Fruit fly (Drosophila melanogaster) whole organism, wandering third instar larva: ENCODE measurements around the gene tweek.

Experiments
- Dfd ChIP-seq: fragments of >200 bp; optimal IDR thresholded peaks from 2 replicates; lab custom pipeline; 2017; ENCODE audit warnings: missing biosample characterization, missing genetic modification characterization
- N ChIP-seq: fragments of >200 bp; optimal IDR thresholded peaks from 2 replicates; lab custom pipeline; 2018; ENCODE audit warnings: missing biosample characterization, missing external identifiers, missing genetic modification characterization
- h ChIP-seq: fragments of 200-800 bp; sonication (Bioruptor generic); optimal IDR thresholded peaks from 3 replicates; lab custom pipeline; 2016; ENCODE audit warnings: missing biosample characterization, mild to moderate bottlenecking, missing genetic modification characterization
- lola ChIP-seq: fragments of >200 bp; optimal IDR thresholded peaks from 2 replicates; lab custom pipeline; 2017; ENCODE audit warnings: missing biosample characterization, missing genetic modification characterization
- pan ChIP-seq: fragments of >200 bp; optimal IDR thresholded peaks from 2 replicates; lab custom pipeline; 2017
- psq ChIP-seq: fragments of 200-800 bp; sonication (Bioruptor generic); optimal IDR thresholded peaks from 3 replicates; lab custom pipeline; 2017; ENCODE audit warnings: missing biosample characterization, mild to moderate bottlenecking, missing genetic modification characterization, moderate library complexity
- rgr ChIP-seq: fragments of 200-800 bp; sonication (Bioruptor generic); optimal IDR thresholded peaks from 3 replicates; lab custom pipeline; 2016; ENCODE audit warnings: missing biosample characterization, mild to moderate bottlenecking, missing genetic modification characterization
- tai ChIP-seq: sonication (Bioruptor generic); optimal IDR thresholded peaks from 2 replicates; lab custom pipeline; 2016; ENCODE audit warnings: missing biosample characterization, missing genetic modification characterization
- usp ChIP-seq: fragments of >200 bp; optimal IDR thresholded peaks from 2 replicates; lab custom pipeline; 2017; ENCODE audit warnings: missing biosample characterization, missing genetic modification characterization

DNA sequence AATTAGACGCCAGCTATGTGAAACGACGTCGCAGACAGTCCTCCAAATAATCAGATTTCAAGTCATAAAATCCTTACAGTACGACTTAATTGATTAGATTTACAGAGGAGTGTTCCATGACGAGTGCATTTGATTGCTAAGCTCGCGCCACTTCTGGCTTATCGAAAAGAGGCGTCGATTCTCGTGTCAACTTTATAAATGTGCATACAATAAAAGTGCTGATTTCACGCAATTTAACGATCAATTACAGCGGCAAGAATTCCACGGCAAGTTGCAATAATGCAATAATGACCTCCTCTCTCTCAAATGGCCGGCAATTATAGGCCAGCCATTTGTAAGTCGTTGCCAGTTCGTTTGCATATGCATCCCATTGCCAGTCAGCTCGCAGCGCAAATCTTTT, 5.9 kb upstream of the tweek start:
- no peak for TF ChIP-seq h
- TF ChIP-seq lola: no peak
- no peak for TF ChIP-seq pan
- no peak for TF ChIP-seq psq (GFP tag; lab: Kevin White, UChicago)
- no peak for TF ChIP-seq usp (GFP tag; lab: Kevin White, UChicago)
- TF ChIP-seq tai (GFP tag; lab: Kevin White, UChicago): no peak
- TF ChIP-seq N: no peak
- no peak for TF ChIP-seq Dfd
- TF ChIP-seq rgr (GFP tag; lab: Kevin White, UChicago): no peak
